Worm (Caenorhabditis elegans) whole organism, L4 larva: ENCODE results near the gene sri-72.

Experiments
- ceh-32 ChIP-seq: sonication (generic microtip); optimal IDR thresholded peaks from 2 replicates; lab custom pipeline; 2016; ENCODE audit warnings: mild to moderate bottlenecking, missing genetic modification characterization, missing compliant biosample characterization; ENCODE audit not compliant: poor library complexity
- daf-19 ChIP-seq: fragments of 200-800 bp; sonication (Bioruptor generic); conservative IDR thresholded peaks from 2 replicates; pipeline ENCODE4 v1.3.6; 2022; ENCODE audit warnings: missing genetic modification characterization, missing compliant biosample characterization
- fkh-10 ChIP-seq: fragments of 150-350 bp; optimal IDR thresholded peaks from 2 replicates; lab custom pipeline; 2014; ENCODE audit warnings: missing biosample characterization, missing genetic modification reagents, missing genetic modification characterization
- fos-1 ChIP-seq: fragments of 150-350 bp; optimal IDR thresholded peaks from 2 replicates; lab custom pipeline; 2014; ENCODE audit warnings: missing biosample characterization, missing genetic modification characterization
- lin-13 ChIP-seq: fragments of 150-350 bp; optimal IDR thresholded peaks from 2 replicates; lab custom pipeline; 2014; ENCODE audit warnings: missing biosample characterization, missing genetic modification reagents, missing genetic modification characterization
- lin-39 ChIP-seq: fragments of 150-350 bp; optimal IDR thresholded peaks from 2 replicates; lab custom pipeline; 2014; ENCODE audit warnings: missing biosample characterization, missing genetic modification reagents, missing genetic modification characterization
- nhr-28 ChIP-seq: fragments of 150-350 bp; optimal IDR thresholded peaks from 2 replicates; lab custom pipeline; 2014; ENCODE audit warnings: missing biosample characterization, missing genetic modification characterization
- pha-4 ChIP-seq, 2 experiments: fragments of 150-350 bp in 1 of 2; fragments of 200-800 bp in 1 of 2; sonication (Bioruptor generic) in 1 of 2; IDR thresholded peaks in 1 of 2; optimal IDR thresholded peaks in 1 of 2; 2 replicates each; pipeline versions ENCODE4 v1.3.6 to Lab custom; 2014 to 2022; ENCODE audit warnings: missing genetic modification characterization in 2 of 2, missing genetic modification reagents in 2 of 2, missing biosample characterization in 1 of 2, missing compliant biosample characterization in 1 of 2
- php-3 ChIP-seq: fragments of 200-800 bp; sonication (Bioruptor generic); IDR thresholded peaks from 2 replicates; pipeline ENCODE4 v1.3.6; 2022; ENCODE audit warnings: missing genetic modification reagents, missing genetic modification characterization, missing compliant biosample characterization
- saeg-2 ChIP-seq: fragments of 200-800 bp; sonication (Bioruptor generic); IDR thresholded peaks from 2 replicates; pipeline ENCODE4 v1.3.6; 2022; ENCODE audit warnings: missing genetic modification reagents, missing genetic modification characterization, missing compliant biosample characterization
- skn-1 ChIP-seq: fragments of 150-350 bp; optimal IDR thresholded peaks from 2 replicates; lab custom pipeline; 2014; ENCODE audit warnings: missing biosample characterization, missing genetic modification characterization
- snpc-4 ChIP-seq: fragments of 150-350 bp; optimal IDR thresholded peaks from 2 replicates; lab custom pipeline; 2014; ENCODE audit warnings: missing biosample characterization, missing genetic modification characterization
- tra-1 ChIP-seq: fragments of 200-800 bp; sonication (Bioruptor generic); IDR thresholded peaks from 2 replicates; pipeline ENCODE4 v1.3.6; 2022; ENCODE audit warnings: missing genetic modification reagents, missing genetic modification characterization, missing compliant biosample characterization

ce11 chrV:565984-566383 is 2.0 kb downstream of the sri-72 start, which contains the start of gene sri-73:
- TF ChIP-seq pha-4 (GFP tag; IDR thresholded peaks at IDR 0.05; lab: Robert Waterston, UW) (no peak), pha-4 (tag; optimal IDR thresholded peaks at IDR 0.05; lab: Kevin White, UChicago) (no peak), ceh-32 (tag; lab: Kevin White, UChicago) (no peak), fos-1 (tag; lab: Kevin White, UChicago) (no peak), php-3 (no peak), lin-39 (tag; lab: Kevin White, UChicago) (no peak), saeg-2 (GFP tag; lab: Robert Waterston, UW) (no peak), fkh-10 (no peak), daf-19 (GFP tag; lab: Robert Waterston, UW) (no peak), tra-1 (GFP tag; lab: Robert Waterston, UW) (no peak), nhr-28 (tag; lab: Kevin White, UChicago) (no peak), lin-13 (GFP tag; lab: Kevin White, UChicago) (no peak), snpc-4 (tag; lab: Kevin White, UChicago) (no peak), skn-1 (tag; lab: Kevin White, UChicago) (no peak)
